Worm (Caenorhabditis elegans) whole organism, L3 larva: ENCODE data around the gene F56C4.4.

Experiments used
- fos-1 ChIP-seq: fragments of 150-350 bp; optimal IDR thresholded peaks from 2 replicates; lab custom pipeline; 2014; ENCODE audit warnings: missing biosample characterization, missing genetic modification characterization
- sea-2 ChIP-seq: fragments of 150-350 bp; sonication (generic microtip); optimal IDR thresholded peaks from 4 replicates; lab custom pipeline; 2014; ENCODE audit warnings: missing biosample characterization, missing genetic modification reagents, missing genetic modification characterization

DNA sequence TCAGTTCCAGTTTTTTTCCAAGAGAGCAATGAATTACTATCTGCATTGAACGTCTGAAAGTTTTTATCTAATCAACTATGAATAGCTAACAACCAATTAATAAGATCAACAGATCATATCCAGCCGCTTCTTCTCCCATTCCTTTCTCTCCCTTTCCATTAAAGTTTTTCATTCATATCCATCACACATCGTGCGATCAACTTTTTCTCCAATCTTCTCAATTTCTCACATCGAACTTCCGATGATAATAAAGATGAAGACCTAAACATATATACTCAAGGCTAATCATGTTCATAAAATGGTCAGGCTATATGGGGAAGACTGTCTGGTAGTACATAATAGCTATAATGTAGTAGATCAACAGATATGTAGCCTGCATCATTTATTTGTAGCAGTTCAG lies 18.8 kb downstream of the F56C4.4 start:
- TF ChIP-seq fos-1 (tag; lab: Kevin White, UChicago) (no peak), sea-2 (no peak)
